Worm (Caenorhabditis elegans) whole organism, L1 larva: ENCODE results near the gene blos-8.

Source experiments
- C16A3.4 ChIP-seq: fragments of 150-350 bp; optimal IDR thresholded peaks from 2 replicates; lab custom pipeline; 2014; ENCODE audit warnings: missing biosample characterization, missing genetic modification characterization
- Y116A8C.19 ChIP-seq: sonication (generic microtip); optimal IDR thresholded peaks from 2 replicates; lab custom pipeline; 2016; ENCODE audit warnings: missing compliant biosample characterization, missing genetic modification characterization, borderline replicate concordance
- aly-2 ChIP-seq: fragments of 150-350 bp; optimal IDR thresholded peaks from 2 replicates; lab custom pipeline; 2014; ENCODE audit warnings: missing biosample characterization, missing genetic modification characterization
- blmp-1 ChIP-seq: fragments of 150-350 bp; optimal IDR thresholded peaks from 2 replicates; lab custom pipeline; 2014; ENCODE audit warnings: missing biosample characterization, missing genetic modification characterization
- ceh-8 ChIP-seq: fragments of 200-800 bp; sonication (Bioruptor generic); optimal IDR thresholded peaks from 2 replicates; lab custom pipeline; 2018; ENCODE audit warnings: mild to moderate bottlenecking, missing genetic modification characterization, moderate library complexity, missing compliant biosample characterization
- ceh-82 ChIP-seq, 3 experiments: fragments of 150-350 bp in 1 of 3; sonication (generic microtip) in 2 of 3; optimal IDR thresholded peaks; 2 replicates each; lab custom pipeline; 2014 to 2017; ENCODE audit warnings: missing biosample characterization in 3 of 3, missing genetic modification characterization in 3 of 3
- ceh-88 ChIP-seq: fragments of 200-800 bp; sonication (Bioruptor generic); IDR thresholded peaks from 2 replicates; pipeline ENCODE4 v1.3.6; 2022; ENCODE audit warnings: missing genetic modification characterization, missing compliant biosample characterization
- ceh-90 ChIP-seq: sonication (generic microtip); optimal IDR thresholded peaks from 2 replicates; lab custom pipeline; 2016; ENCODE audit warnings: missing genetic modification characterization, missing compliant biosample characterization
- dsc-1 ChIP-seq: sonication (generic microtip); optimal IDR thresholded peaks from 2 replicates; lab custom pipeline; 2016; ENCODE audit warnings: mild to moderate bottlenecking, missing genetic modification characterization, missing compliant biosample characterization
- egl-27 ChIP-seq, 2 experiments: fragments of 150-350 bp in 1 of 2; sonication (generic microtip); optimal IDR thresholded peaks; 3 replicates each; lab custom pipeline; 2017 to 2018; ENCODE audit warnings: missing biosample characterization in 2 of 2, missing genetic modification characterization in 2 of 2, missing genetic modification reagents in 2 of 2
- elt-2 ChIP-seq: sonication (generic microtip); optimal IDR thresholded peaks from 2 replicates; lab custom pipeline; 2016; ENCODE audit warnings: missing genetic modification characterization, mild to moderate bottlenecking, inconsistent platforms, missing compliant biosample characterization, missing genetic modification reagents
- elt-3 ChIP-seq, 6 experiments: fragments of 150-350 bp in 1 of 6; sonication (generic microtip); optimal IDR thresholded peaks; 2 replicates each; lab custom pipeline; 2017 to 2018; ENCODE audit warnings: missing biosample characterization in 6 of 6, missing genetic modification characterization in 6 of 6, inconsistent platforms in 1 of 6
- ets-5 ChIP-seq: fragments of 200-800 bp; sonication (Bioruptor generic); IDR thresholded peaks from 2 replicates; pipeline ENCODE4 v1.3.6; 2022; ENCODE audit warnings: missing genetic modification characterization, missing compliant biosample characterization
- hpl-2 ChIP-seq: fragments of 150-350 bp; optimal IDR thresholded peaks from 2 replicates; lab custom pipeline; 2014; ENCODE audit warnings: missing biosample characterization, missing genetic modification reagents, missing genetic modification characterization
- isw-1 ChIP-seq: fragments of 200-800 bp; sonication (Bioruptor generic); IDR thresholded peaks from 2 replicates; pipeline ENCODE4 v1.3.6; 2022; ENCODE audit warnings: missing genetic modification characterization, missing compliant biosample characterization
- jun-1 ChIP-seq: fragments of 150-350 bp; optimal IDR thresholded peaks from 2 replicates; lab custom pipeline; 2014; ENCODE audit warnings: missing biosample characterization, missing genetic modification reagents, missing genetic modification characterization
- lin-14 ChIP-seq: fragments of 200-800 bp; sonication (Bioruptor generic); optimal IDR thresholded peaks from 2 replicates; lab custom pipeline; 2018; ENCODE audit warnings: mild to moderate bottlenecking, missing genetic modification characterization, moderate library complexity, missing compliant biosample characterization
- lin-15B ChIP-seq: fragments of 150-350 bp; sonication (generic microtip); optimal IDR thresholded peaks from 3 replicates; lab custom pipeline; 2014; ENCODE audit warnings: missing biosample characterization, missing genetic modification characterization
- lin-35 ChIP-seq, 2 experiments: fragments of 150-350 bp; optimal IDR thresholded peaks; 2 replicates each; lab custom pipeline; 2014; ENCODE audit warnings: missing biosample characterization in 2 of 2, missing genetic modification characterization in 2 of 2, missing genetic modification reagents in 2 of 2
- lin-39 ChIP-seq: fragments of 150-350 bp; optimal IDR thresholded peaks from 2 replicates; lab custom pipeline; 2014; ENCODE audit warnings: missing biosample characterization, missing genetic modification reagents, missing genetic modification characterization
- mab-9 ChIP-seq: fragments of 200-800 bp; sonication (Bioruptor generic); IDR thresholded peaks from 2 replicates; pipeline ENCODE4 v1.3.6; 2022; ENCODE audit warnings: missing genetic modification reagents, missing genetic modification characterization, missing compliant biosample characterization
- mdl-1 ChIP-seq, 2 experiments: fragments of 150-350 bp; optimal IDR thresholded peaks; 2 replicates each; lab custom pipeline; 2014 to 2017; ENCODE audit warnings: missing biosample characterization in 2 of 2, missing genetic modification characterization in 2 of 2, inconsistent platforms in 1 of 2
- mef-2 ChIP-seq: fragments of 150-350 bp; optimal IDR thresholded peaks from 2 replicates; lab custom pipeline; 2014; ENCODE audit warnings: missing biosample characterization, missing genetic modification characterization
- nhr-11 ChIP-seq: fragments of 150-350 bp; optimal IDR thresholded peaks from 2 replicates; lab custom pipeline; 2014; ENCODE audit warnings: missing biosample characterization, missing genetic modification characterization
- nhr-12 ChIP-seq: sonication (generic microtip); optimal IDR thresholded peaks from 2 replicates; lab custom pipeline; 2017; ENCODE audit warnings: missing biosample characterization, missing genetic modification characterization
- nhr-20 ChIP-seq: sonication (generic microtip); optimal IDR thresholded peaks from 2 replicates; lab custom pipeline; 2016; ENCODE audit warnings: mild to moderate bottlenecking, missing genetic modification characterization, missing compliant biosample characterization
- nhr-47 ChIP-seq: sonication (generic microtip); optimal IDR thresholded peaks from 2 replicates; lab custom pipeline; 2016; ENCODE audit warnings: mild to moderate bottlenecking, missing genetic modification characterization, moderate library complexity, missing compliant biosample characterization
- nhr-71 ChIP-seq: sonication (generic microtip); optimal IDR thresholded peaks from 2 replicates; lab custom pipeline; 2016; ENCODE audit warnings: mild to moderate bottlenecking, missing genetic modification characterization, moderate library complexity, missing compliant biosample characterization
- nhr-84 ChIP-seq: sonication (generic microtip); optimal IDR thresholded peaks from 2 replicates; lab custom pipeline; 2017; ENCODE audit warnings: missing biosample characterization, missing genetic modification characterization
- nhr-85 ChIP-seq: sonication (generic microtip); peaks from one replicate; lab custom pipeline; 2016; ENCODE audit warnings: missing genetic modification characterization, inconsistent platforms, missing compliant biosample characterization
- pag-3 ChIP-seq: sonication (generic microtip); optimal IDR thresholded peaks from 2 replicates; lab custom pipeline; 2017; ENCODE audit warnings: missing genetic modification characterization, mild to moderate bottlenecking, missing compliant biosample characterization, antibody characterized with exemption, borderline replicate concordance; ENCODE audit not compliant: insufficient read depth
- rnt-1 ChIP-seq: sonication (generic microtip); optimal IDR thresholded peaks from 2 replicates; lab custom pipeline; 2016; ENCODE audit warnings: mild to moderate bottlenecking, missing genetic modification characterization, moderate library complexity, missing compliant biosample characterization
- skn-1 ChIP-seq: fragments of 150-350 bp; optimal IDR thresholded peaks from 2 replicates; lab custom pipeline; 2014; ENCODE audit warnings: missing biosample characterization, missing genetic modification characterization
- unc-130 ChIP-seq: fragments of 150-350 bp; optimal IDR thresholded peaks from 2 replicates; lab custom pipeline; 2017; ENCODE audit warnings: missing biosample characterization, missing genetic modification characterization, inconsistent platforms
- vab-15 ChIP-seq: sonication (generic microtip); optimal IDR thresholded peaks from 2 replicates; lab custom pipeline; 2017; ENCODE audit warnings: missing genotype, mild to moderate bottlenecking, missing genetic modification characterization, missing compliant biosample characterization
- xbp-1 ChIP-seq: sonication (generic microtip); optimal IDR thresholded peaks from 2 replicates; lab custom pipeline; 2016; ENCODE audit warnings: missing genetic modification characterization, missing compliant biosample characterization
- zag-1 ChIP-seq: fragments of 150-350 bp; optimal IDR thresholded peaks from 2 replicates; lab custom pipeline; 2014; ENCODE audit warnings: missing biosample characterization, missing genetic modification characterization

The blos-8 gene

DNA sequence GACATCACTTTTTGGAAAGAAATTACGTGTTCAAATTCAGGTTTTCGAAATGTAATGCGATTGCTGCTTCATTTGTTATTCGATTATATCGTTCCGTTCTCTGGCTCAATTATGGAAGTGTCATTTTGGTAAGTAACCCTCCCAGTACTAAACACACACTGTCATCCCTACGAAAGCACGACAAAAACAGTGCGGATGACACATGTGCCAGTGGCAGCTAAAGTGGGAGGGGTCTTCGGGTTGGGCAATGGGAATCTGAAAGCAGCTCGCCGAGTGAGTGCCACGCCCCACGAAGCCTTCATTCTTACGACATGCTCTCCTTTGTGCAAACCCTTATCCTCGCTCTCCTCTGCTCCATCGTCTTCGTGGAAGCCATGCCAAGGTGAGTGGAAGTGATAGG lies 2.5 kb upstream of the blos-8 start, which contains the start of gene flp-32:
Gene flp-32 (plus strand): TSS at position 301 of the 400 bp plus-strand sequence.
- TF ChIP-seq unc-130 (tag; lab: Kevin White, UChicago) (no peak), C16A3.4 (tag; lab: Kevin White, UChicago) (no peak), mab-9 (no peak), vab-15 (tag; lab: Kevin White, UChicago) (no peak), skn-1 (no peak), rnt-1 (tag; lab: Kevin White, UChicago) (no peak), ceh-8 (GFP tag; lab: Kevin White, UChicago) (no peak), xbp-1 (no peak), lin-15B (tag; lab: Kevin White, UChicago) (no peak), ceh-88 (no peak), mef-2 (tag; lab: Kevin White, UChicago) (no peak), jun-1 (tag; lab: Kevin White, UChicago) (no peak), nhr-47 (tag; lab: Kevin White, UChicago) (no peak), Y116A8C.19 (no peak), dsc-1 (tag; lab: Kevin White, UChicago) (no peak), nhr-85 (no peak)

DNA sequence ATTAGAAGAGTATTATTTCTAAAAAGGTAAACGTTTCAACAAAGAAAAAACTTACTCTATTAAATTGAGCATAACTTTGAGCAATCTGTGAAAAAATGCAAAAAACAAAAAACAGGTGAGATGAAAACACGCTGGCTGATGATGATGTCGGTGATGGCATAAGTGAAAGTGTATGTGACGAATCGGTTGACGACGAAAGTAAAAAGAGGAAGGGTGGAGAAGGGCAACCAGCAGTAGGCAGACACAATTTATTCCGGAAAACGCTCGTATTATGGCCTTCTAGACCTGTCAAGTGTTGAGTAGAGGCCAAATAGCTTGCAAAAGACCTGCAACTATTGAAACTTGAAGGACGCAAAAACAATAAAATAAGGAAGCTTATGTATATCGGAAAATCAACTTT lies 3.1 kb downstream of the blos-8 start, which contains the start of gene nas-13:
Gene nas-13 (minus strand): TSS at position 323 of the 400 bp plus-strand sequence.
- peak; percentile 86 for TF ChIP-seq blmp-1 (tag; lab: Kevin White, UChicago)
- TF ChIP-seq nhr-12 (tag; lab: Kevin White, UChicago) = no peak

DNA sequence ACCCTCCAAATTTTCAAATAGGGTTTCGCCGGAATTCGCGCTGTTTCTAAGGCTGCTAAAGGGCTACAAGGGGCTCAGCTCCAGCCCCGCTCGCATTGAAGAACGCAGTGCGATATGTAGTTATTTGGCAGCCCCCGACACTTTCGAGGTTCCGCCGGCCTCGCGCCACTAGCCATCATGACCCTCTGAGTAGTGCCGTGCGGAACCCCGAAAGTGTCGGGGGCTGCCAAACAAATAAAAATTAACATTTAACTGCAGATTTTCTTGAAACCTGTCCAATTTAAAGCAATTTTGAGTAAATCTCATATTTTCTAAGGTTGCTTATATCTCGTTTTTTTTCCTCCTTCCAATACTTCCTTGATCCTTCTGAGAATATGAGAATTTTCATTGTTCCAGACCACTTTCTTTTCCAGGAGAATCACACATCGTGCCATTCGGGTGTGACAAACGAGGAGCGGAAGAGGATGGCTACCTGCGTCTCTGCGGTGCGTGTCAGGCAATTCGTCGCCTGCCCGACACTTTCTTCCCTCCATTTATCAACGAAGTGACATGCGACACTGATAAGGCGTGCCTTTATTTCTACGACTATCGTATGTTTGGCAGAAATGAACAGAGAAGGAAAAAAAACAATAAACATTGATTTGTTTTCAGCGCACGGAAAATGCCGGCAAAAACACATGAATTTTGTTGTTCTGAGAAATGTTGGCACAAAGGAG lies 7.1 kb downstream of the blos-8 start:
- TF ChIP-seq nhr-85 = no peak
- no peak for TF ChIP-seq zag-1 (tag; lab: Kevin White, UChicago)
- TF ChIP-seq blmp-1 (tag; lab: Kevin White, UChicago) = peak; percentile 49
- no peak for TF ChIP-seq nhr-47 (tag; lab: Kevin White, UChicago)
- peak; percentile 20 for TF ChIP-seq nhr-20 (tag; lab: Kevin White, UChicago)
- no peak for TF ChIP-seq isw-1 (GFP tag; lab: Robert Waterston, UW)
- TF ChIP-seq aly-2 (tag; lab: Kevin White, UChicago) = no peak
- no peak for TF ChIP-seq ceh-82 (tag; optimal IDR thresholded peaks at IDR 0.05; lab: Kevin White, UChicago)
- TF ChIP-seq lin-14 = peak; percentile 66
- no peak for TF ChIP-seq jun-1 (tag; lab: Kevin White, UChicago)
- peak in 2 of 6 experiments; percentile 17 to 25 for TF ChIP-seq elt-3 (tag; optimal IDR thresholded peaks at IDR 0.05; lab: Kevin White, UChicago)
- no peak for TF ChIP-seq nhr-71 (tag; lab: Kevin White, UChicago)
- TF ChIP-seq lin-35 (GFP tag; optimal IDR thresholded peaks at IDR 0.05; lab: Kevin White, UChicago) = peak in 1 of 2 experiments; percentile 55
- TF ChIP-seq hpl-2 (GFP tag; lab: Kevin White, UChicago) = no peak
- TF ChIP-seq elt-2 (tag; lab: Kevin White, UChicago) = peak; percentile 79
- TF ChIP-seq mef-2 (tag; lab: Kevin White, UChicago) = no peak
- peak in 1 of 2 experiments; percentile 31 for TF ChIP-seq mdl-1 (tag; optimal IDR thresholded peaks at IDR 0.05; lab: Kevin White, UChicago)
- TF ChIP-seq lin-39 (tag; lab: Kevin White, UChicago) = no peak
- TF ChIP-seq ets-5 (GFP tag; lab: Robert Waterston, UW) = no peak
- no peak for TF ChIP-seq nhr-84 (tag; lab: Kevin White, UChicago)
- TF ChIP-seq pag-3 (tag; lab: Kevin White, UChicago) = peak; percentile 18

DNA sequence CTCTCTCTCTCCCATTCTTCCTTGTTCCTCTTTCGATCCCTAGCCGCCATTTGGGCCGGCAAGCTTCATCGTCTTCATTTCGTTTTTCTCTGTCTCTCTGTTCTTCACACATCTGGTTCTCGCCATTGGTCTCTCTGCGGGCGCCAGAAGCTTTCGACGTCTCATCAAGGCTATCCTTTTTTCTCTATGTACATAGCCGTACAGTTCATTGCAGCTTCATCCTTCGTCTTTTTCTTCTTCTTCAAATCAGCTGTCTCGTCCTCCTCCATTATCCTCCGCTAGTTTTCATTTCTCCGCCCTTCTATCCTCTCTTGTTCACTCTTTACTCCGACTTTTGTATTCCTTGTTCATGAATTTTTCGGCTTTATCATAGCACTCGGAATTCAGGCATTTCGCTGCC lies 10.3 kb downstream of the blos-8 start, which contains the start of gene F39D8.3:
Gene F39D8.3 (plus strand): TSS at position 301 of the 400 bp plus-strand sequence.
- TF ChIP-seq ceh-82 (tag; optimal IDR thresholded peaks at IDR 0.05; lab: Kevin White, UChicago) (no peak), nhr-11 (tag; lab: Kevin White, UChicago) (no peak), ceh-90 (tag; lab: Kevin White, UChicago) (no peak), blmp-1 (tag; lab: Kevin White, UChicago) (peak; percentile 25), egl-27 (tag; optimal IDR thresholded peaks at IDR 0.05; lab: Kevin White, UChicago) (no peak)
- TF ChIP-seq, all 84 proteins: peak for 1
